Worm (Caenorhabditis elegans) whole organism, L4 larva: ENCODE measurements around the gene clc-13.

Source experiments
- F49E8.2 ChIP-seq: sonication (generic microtip); optimal IDR thresholded peaks from 2 replicates; lab custom pipeline; 2016; ENCODE audit warnings: missing compliant biosample characterization, mild to moderate bottlenecking, missing genetic modification characterization, borderline replicate concordance
- arid-1 ChIP-seq: fragments of 200-800 bp; sonication (Bioruptor generic); conservative IDR thresholded peaks from 2 replicates; pipeline ENCODE4 v1.3.6; 2022; ENCODE audit warnings: missing genetic modification reagents, missing genetic modification characterization, missing compliant biosample characterization
- ces-1 ChIP-seq: fragments of 150-350 bp; sonication (generic microtip); optimal IDR thresholded peaks from 4 replicates; lab custom pipeline; 2014; ENCODE audit warnings: missing biosample characterization, missing genetic modification reagents, missing genetic modification characterization
- nhr-11 ChIP-seq: fragments of 150-350 bp; optimal IDR thresholded peaks from 2 replicates; lab custom pipeline; 2014; ENCODE audit warnings: missing biosample characterization, missing genetic modification characterization
- nhr-237 ChIP-seq: sonication (generic microtip); optimal IDR thresholded peaks from 2 replicates; lab custom pipeline; 2017; ENCODE audit warnings: missing biosample characterization, missing genetic modification characterization
- skn-1 ChIP-seq: fragments of 150-350 bp; optimal IDR thresholded peaks from 2 replicates; lab custom pipeline; 2014; ENCODE audit warnings: missing biosample characterization, missing genetic modification characterization
- spr-1 ChIP-seq: sonication (generic microtip); optimal IDR thresholded peaks from 2 replicates; lab custom pipeline; 2016; ENCODE audit warnings: mild to moderate bottlenecking, missing genetic modification characterization, missing compliant biosample characterization
- unc-39 ChIP-seq: sonication (generic microtip); optimal IDR thresholded peaks from 2 replicates; lab custom pipeline; 2017; ENCODE audit warnings: missing biosample characterization, missing genetic modification characterization
- ztf-11 ChIP-seq: fragments of 150-350 bp; optimal IDR thresholded peaks from 2 replicates; lab custom pipeline; 2014; ENCODE audit warnings: missing biosample characterization, missing genetic modification characterization

DNA sequence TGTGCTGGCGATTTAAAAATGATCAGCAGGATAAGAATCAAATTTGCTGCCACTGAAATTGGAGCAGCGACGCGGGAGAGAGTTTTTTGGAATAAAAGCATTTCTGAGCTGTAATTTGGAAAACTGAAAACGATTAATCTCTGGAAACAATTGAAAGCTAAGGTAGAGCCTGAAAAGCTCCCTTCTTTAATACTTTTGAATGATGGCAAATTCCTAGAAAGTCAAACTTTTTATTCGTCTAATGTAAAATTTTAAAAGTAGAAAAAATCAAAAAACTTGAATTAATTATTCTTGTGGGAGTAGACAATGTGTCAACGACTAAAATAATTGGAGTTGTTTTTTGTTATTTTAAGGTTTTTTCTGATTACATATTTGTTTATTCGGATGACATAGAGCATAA lies 14.0 kb upstream of the clc-13 start, which contains the start of gene str-217:
- TF ChIP-seq nhr-237 (tag; lab: Kevin White, UChicago) (no peak), unc-39 (tag; lab: Kevin White, UChicago) (no peak), skn-1 (tag; lab: Kevin White, UChicago) (no peak), spr-1 (tag; lab: Kevin White, UChicago) (no peak), ces-1 (GFP tag; lab: Kevin White, UChicago) (no peak), nhr-11 (tag; lab: Kevin White, UChicago) (no peak), arid-1 (GFP tag; lab: Robert Waterston, UW) (no peak), ztf-11 (tag; lab: Kevin White, UChicago) (no peak), F49E8.2 (no peak)
